Worm (Caenorhabditis elegans) whole organism, early embryonic: ENCODE measurements around the gene rpc-1.

Source experiments
- ama-1 ChIP-seq: fragments of 150-350 bp; optimal IDR thresholded peaks from 2 replicates; lab custom pipeline; 2014
- ceh-13 ChIP-seq: fragments of 200-800 bp; sonication (Bioruptor generic); optimal IDR thresholded peaks from 2 replicates; lab custom pipeline; 2018; ENCODE audit warnings: mild to moderate bottlenecking, missing genetic modification characterization, missing compliant biosample characterization

ce11 chrIV:7178942-7179341 lies 13.4 kb upstream of the rpc-1 start, which contains the start of gene C42D4.3:
- TF ChIP-seq ama-1 (lab: Kevin White, UChicago) (no peak), ceh-13 (no peak)
